Fruit fly (Drosophila melanogaster) whole organism, embryonic: ENCODE measurements around the gene CG14054.

Experiments used
- Blimp-1 ChIP-seq: fragments of 200-800 bp; sonication (Bioruptor generic); optimal IDR thresholded peaks from 3 replicates; lab custom pipeline; 2018; ENCODE audit warnings: missing biosample characterization, missing genetic modification characterization, mild to moderate bottlenecking, moderate library complexity, missing genetic modification reagents
- CG10543 ChIP-seq: fragments of 200-800 bp; sonication (Bioruptor generic); optimal IDR thresholded peaks from 3 replicates; lab custom pipeline; 2017; ENCODE audit warnings: missing biosample characterization, mild to moderate bottlenecking, missing genetic modification characterization, moderate library complexity
- CG11398 ChIP-seq: fragments of 200-800 bp; sonication (Bioruptor generic); optimal IDR thresholded peaks from 2 replicates; lab custom pipeline; 2016; ENCODE audit warnings: missing biosample characterization, missing genetic modification characterization
- CG11695 ChIP-seq: fragments of 200-800 bp; sonication (Bioruptor generic); IDR thresholded peaks from 3 replicates; pipeline ENCODE4 v1.3.6; 2022; ENCODE audit warnings: missing biosample characterization, missing genetic modification characterization
- CG12104 ChIP-seq: fragments of 200-800 bp; sonication (Bioruptor generic); optimal IDR thresholded peaks from 3 replicates; lab custom pipeline; 2016; ENCODE audit warnings: missing biosample characterization, missing genetic modification characterization
- CG12219 ChIP-seq: fragments of 200-800 bp; sonication (Bioruptor generic); optimal IDR thresholded peaks from 3 replicates; lab custom pipeline; 2018; ENCODE audit warnings: missing biosample characterization, mild to moderate bottlenecking, missing genetic modification characterization
- CG13894 ChIP-seq: fragments of 200-800 bp; sonication (Bioruptor generic); optimal IDR thresholded peaks from 3 replicates; lab custom pipeline; 2018; ENCODE audit warnings: missing biosample characterization, mild to moderate bottlenecking, missing genetic modification characterization, moderate library complexity
- CG14441 ChIP-seq: fragments of 200-800 bp; sonication (Bioruptor generic); IDR thresholded peaks from 2 replicates; pipeline ENCODE4 v1.3.6; 2022; ENCODE audit warnings: missing biosample characterization, missing genetic modification characterization
- CG32532 ChIP-seq: fragments of 200-800 bp; sonication (Bioruptor generic); IDR thresholded peaks from 2 replicates; pipeline ENCODE4 v1.3.6; 2022; ENCODE audit warnings: missing biosample characterization, missing genetic modification characterization
- CG34422 ChIP-seq: fragments of 200-800 bp; sonication (Bioruptor generic); IDR thresholded peaks from 3 replicates; pipeline ENCODE4 v1.3.6; 2022; ENCODE audit warnings: missing biosample characterization, missing genetic modification characterization
- CG6254 ChIP-seq: fragments of 200-800 bp; sonication (Bioruptor generic); optimal IDR thresholded peaks from 3 replicates; lab custom pipeline; 2017; ENCODE audit warnings: mild to moderate bottlenecking, missing biosample characterization, missing genetic modification reagents, missing genetic modification characterization
- CG8290 ChIP-seq, 3 experiments: fragments of 200-800 bp; sonication (Bioruptor generic); optimal IDR thresholded peaks; 2 replicates each; lab custom pipeline; 2016 to 2019; ENCODE audit warnings: missing biosample characterization in 3 of 3, missing genetic modification characterization in 3 of 3, mild to moderate bottlenecking in 2 of 3, moderate library complexity in 1 of 3
- CG8359 ChIP-seq: fragments of 200-800 bp; sonication (Bioruptor generic); optimal IDR thresholded peaks from 2 replicates; lab custom pipeline; 2017; ENCODE audit warnings: missing biosample characterization, mild to moderate bottlenecking, missing genetic modification characterization, borderline replicate concordance
- CG8388 ChIP-seq: fragments of 200-800 bp; sonication (Bioruptor generic); optimal IDR thresholded peaks from 2 replicates; lab custom pipeline; 2019; ENCODE audit warnings: missing biosample characterization, mild to moderate bottlenecking, missing genetic modification characterization, moderate library complexity
- Deaf1 ChIP-seq: fragments of 200-800 bp; optimal IDR thresholded peaks from 3 replicates; lab custom pipeline; 2019; ENCODE audit warnings: missing biosample characterization, mild to moderate bottlenecking, missing genetic modification characterization, moderate library complexity
- Drgx ChIP-seq: fragments of 200-800 bp; sonication (Bioruptor generic); IDR thresholded peaks from 2 replicates; pipeline ENCODE4 v1.3.6; 2022; ENCODE audit warnings: missing biosample characterization, missing genetic modification characterization
- Eip74EF ChIP-seq, 2 experiments: fragments of 200-800 bp in 1 of 2; fragments of >200 bp in 1 of 2; sonication (Bioruptor generic) in 1 of 2; optimal IDR thresholded peaks; 2 replicates each; lab custom pipeline; 2017 to 2019; ENCODE audit warnings: missing biosample characterization in 2 of 2, missing genetic modification characterization in 2 of 2, mild to moderate bottlenecking in 1 of 2, moderate library complexity in 1 of 2
- Ets65A ChIP-seq: fragments of 200-800 bp; sonication (Bioruptor generic); peaks from one replicate; lab custom pipeline; 2016; ENCODE audit warnings: missing biosample characterization, missing genetic modification characterization
- Hr51 ChIP-seq, 2 experiments: fragments of 200-800 bp; sonication (Bioruptor generic); optimal IDR thresholded peaks; 2 replicates in 1 of 2; 3 replicates in 1 of 2; lab custom pipeline; 2016 to 2018; ENCODE audit warnings: missing biosample characterization in 2 of 2, missing genetic modification characterization in 2 of 2, mild to moderate bottlenecking in 1 of 2, moderate library complexity in 1 of 2
- Jarid2 ChIP-seq: fragments of 200-800 bp; sonication (Bioruptor generic); optimal IDR thresholded peaks from 3 replicates; lab custom pipeline; 2017; ENCODE audit warnings: mild to moderate bottlenecking, missing biosample characterization, missing genetic modification reagents, missing genetic modification characterization
- Lim3 ChIP-seq: fragments of 200-800 bp; sonication (Bioruptor generic); IDR thresholded peaks from 2 replicates; pipeline ENCODE4 v1.3.6; 2022; ENCODE audit warnings: missing biosample characterization, missing genetic modification characterization
- Med ChIP-seq: fragments of 200-800 bp; sonication (Bioruptor generic); peaks from one replicate; lab custom pipeline; 2016; ENCODE audit warnings: missing biosample characterization, missing genetic modification characterization, mild to moderate bottlenecking, inconsistent platforms, moderate library complexity
- Nf-YB ChIP-seq: fragments of 200-800 bp; sonication (Bioruptor generic); optimal IDR thresholded peaks from 3 replicates; lab custom pipeline; 2019; ENCODE audit warnings: missing biosample characterization, mild to moderate bottlenecking, missing genetic modification characterization, moderate library complexity
- ato ChIP-seq: fragments of 200-800 bp; sonication (Bioruptor generic); IDR thresholded peaks from 2 replicates; pipeline ENCODE4 v1.3.6; 2022; ENCODE audit warnings: missing biosample characterization, missing genetic modification characterization; ENCODE audit not compliant: partially characterized antibody
- cg ChIP-seq: fragments of 200-800 bp; sonication (Bioruptor generic); optimal IDR thresholded peaks from 3 replicates; lab custom pipeline; 2019; ENCODE audit warnings: missing biosample characterization, mild to moderate bottlenecking, missing genetic modification characterization, moderate library complexity
- chinmo ChIP-seq: fragments of 200-800 bp; sonication (Bioruptor generic); IDR thresholded peaks from 4 replicates; pipeline ENCODE4 v1.3.6; 2022; ENCODE audit warnings: missing biosample characterization, missing genetic modification characterization; ENCODE audit not compliant: partially characterized antibody
- chn ChIP-seq: fragments of 200-800 bp; sonication (Bioruptor generic); optimal IDR thresholded peaks from 2 replicates; lab custom pipeline; 2016; ENCODE audit warnings: missing biosample characterization, missing genetic modification characterization
- crol ChIP-seq: fragments of 200-800 bp; sonication (Bioruptor generic); IDR thresholded peaks from 2 replicates; pipeline ENCODE4 v1.3.6; 2022; ENCODE audit warnings: missing biosample characterization, missing genetic modification characterization
- dmrt99B ChIP-seq: fragments of 200-800 bp; sonication (Bioruptor generic); optimal IDR thresholded peaks from 2 replicates; lab custom pipeline; 2018; ENCODE audit warnings: missing biosample characterization, mild to moderate bottlenecking, missing genetic modification characterization, moderate library complexity
- dysf ChIP-seq: fragments of 200-800 bp; sonication (Bioruptor generic); IDR thresholded peaks from 3 replicates; pipeline ENCODE4 v1.3.6; 2022; ENCODE audit warnings: missing biosample characterization, missing genetic modification characterization
- ftz-f1 ChIP-seq: fragments of 200-800 bp; sonication (Bioruptor generic); optimal IDR thresholded peaks from 2 replicates; lab custom pipeline; 2016; ENCODE audit warnings: missing biosample characterization, missing genetic modification characterization
- fu2 ChIP-seq: fragments of 200-800 bp; sonication (Bioruptor generic); optimal IDR thresholded peaks from 2 replicates; lab custom pipeline; 2016; ENCODE audit warnings: missing biosample characterization, missing genetic modification characterization
- kay ChIP-seq: fragments of 200-800 bp; sonication (Bioruptor generic); optimal IDR thresholded peaks from 2 replicates; lab custom pipeline; 2016; ENCODE audit warnings: missing biosample characterization, missing genetic modification characterization
- lab ChIP-seq: fragments of 200-800 bp; sonication (Bioruptor generic); optimal IDR thresholded peaks from 3 replicates; lab custom pipeline; 2017; ENCODE audit warnings: missing biosample characterization, missing genetic modification characterization, mild to moderate bottlenecking, moderate library complexity, missing genetic modification reagents
- lola ChIP-seq, 3 experiments: fragments of >200 bp in 2 of 3; fragments of 200-800 bp in 1 of 3; sonication (Bioruptor generic) in 1 of 3; optimal IDR thresholded peaks; 2 replicates each; lab custom pipeline; 2017 to 2019; ENCODE audit warnings: missing biosample characterization in 3 of 3, missing genetic modification characterization in 3 of 3, mild to moderate bottlenecking in 1 of 3, moderate library complexity in 1 of 3
- pan ChIP-seq, 4 experiments: fragments of >200 bp in 3 of 4; fragments of 200-800 bp in 1 of 4; sonication (Bioruptor generic) in 1 of 4; optimal IDR thresholded peaks in 3 of 4; IDR thresholded peaks in 1 of 4; 2 replicates each; pipeline versions ENCODE4 v1.3.6 to Lab custom; 2017 to 2022; ENCODE audit warnings: missing biosample characterization in 2 of 4, missing genetic modification characterization in 2 of 4, mixed read lengths in 1 of 4
- row ChIP-seq: fragments of 200-800 bp; sonication (Bioruptor generic); IDR thresholded peaks from 3 replicates; pipeline ENCODE4 v1.3.6; 2022; ENCODE audit warnings: missing biosample characterization, missing genetic modification characterization
- sd ChIP-seq: fragments of 200-800 bp; sonication (Bioruptor generic); optimal IDR thresholded peaks from 3 replicates; lab custom pipeline; 2018; ENCODE audit warnings: missing biosample characterization, mild to moderate bottlenecking, missing genetic modification characterization, moderate library complexity
- shn ChIP-seq: fragments of 200-800 bp; sonication (Bioruptor generic); optimal IDR thresholded peaks from 3 replicates; lab custom pipeline; 2016; ENCODE audit warnings: missing biosample characterization, missing genetic modification characterization
- sna ChIP-seq: fragments of 200-800 bp; sonication (Bioruptor generic); IDR thresholded peaks from 2 replicates; pipeline ENCODE4 v1.3.6; 2022; ENCODE audit warnings: missing biosample characterization, missing genetic modification characterization; ENCODE audit not compliant: partially characterized antibody
- sug ChIP-seq: fragments of 200-800 bp; optimal IDR thresholded peaks from 2 replicates; lab custom pipeline; 2019; ENCODE audit warnings: missing biosample characterization, mild to moderate bottlenecking, missing genetic modification characterization, moderate library complexity
- tgo ChIP-seq: fragments of 200-800 bp; sonication (Bioruptor generic); IDR thresholded peaks from 3 replicates; pipeline ENCODE4 v1.3.6; 2022; ENCODE audit warnings: missing biosample characterization, missing genetic modification characterization
- tll ChIP-seq, 2 experiments: fragments of 200-800 bp in 1 of 2; fragments of >200 bp in 1 of 2; sonication (Bioruptor generic) in 1 of 2; optimal IDR thresholded peaks; 2 replicates each; lab custom pipeline; 2017 to 2019; ENCODE audit warnings: missing biosample characterization in 2 of 2, missing genetic modification characterization in 2 of 2, mild to moderate bottlenecking in 1 of 2, moderate library complexity in 1 of 2
- zen2 ChIP-seq: fragments of 200-800 bp; sonication (Bioruptor generic); IDR thresholded peaks from 3 replicates; pipeline ENCODE4 v1.3.6; 2022; ENCODE audit warnings: missing biosample characterization, missing genetic modification characterization; ENCODE audit not compliant: partially characterized antibody

CG14054 gene

dm6 chrX:2094072-2094761 lies 28.1 kb upstream of the CG14054 start, which contains the start of gene csw (continued):
- TF ChIP-seq Hr51 (GFP tag; optimal IDR thresholded peaks at IDR 0.05; lab: Kevin White, UChicago): peak; percentile 4 to 27
- no peak for TF ChIP-seq Jarid2 (GFP tag; lab: Kevin White, UChicago)
- TF ChIP-seq Eip74EF (GFP tag; optimal IDR thresholded peaks at IDR 0.05; lab: Kevin White, UChicago): no peak
- no peak for TF ChIP-seq zen2 (GFP tag; lab: Robert Waterston, UW)
- TF ChIP-seq CG32532 (GFP tag; lab: Robert Waterston, UW): no peak
- peak; percentile 29 for TF ChIP-seq Blimp-1 (GFP tag; lab: Kevin White, UChicago)
- TF ChIP-seq lola (GFP tag; optimal IDR thresholded peaks at IDR 0.05; lab: Kevin White, UChicago): peak in 1 of 3 experiments; percentile 60
- peak; percentile 41 for TF ChIP-seq fu2 (GFP tag; lab: Kevin White, UChicago)
- TF ChIP-seq CG12104 (GFP tag; lab: Kevin White, UChicago): no peak
- TF ChIP-seq, all 482 proteins: peak for 204

DNA sequence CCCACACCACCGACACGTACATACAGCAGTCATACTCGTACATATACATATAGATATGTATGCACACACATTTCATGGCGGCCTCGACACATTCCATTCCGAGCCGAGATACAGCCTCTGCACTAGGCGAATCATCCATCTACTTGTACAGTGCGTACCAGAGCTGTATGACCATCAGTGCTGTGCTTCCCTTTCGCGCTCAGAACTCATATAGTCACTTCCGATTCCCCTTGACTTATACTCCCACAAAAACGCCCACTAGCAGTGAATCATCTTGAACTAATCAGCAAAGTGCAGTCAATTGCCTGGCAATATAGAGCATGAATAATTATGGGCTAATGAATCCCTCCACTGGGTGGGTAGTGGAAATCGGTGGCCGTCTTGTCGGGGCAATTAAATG lies 23.7 kb upstream of the CG14054 start:
- TF ChIP-seq CG10543 (GFP tag; lab: Kevin White, UChicago): peak; percentile 14
- TF ChIP-seq dmrt99B (tag; lab: Kevin White, UChicago): peak; percentile 5
- TF ChIP-seq Med (GFP tag; lab: Kevin White, UChicago): peak; percentile 71
- peak; percentile 80 for TF ChIP-seq CG11695 (GFP tag; lab: Robert Waterston, UW)
- peak; percentile 13 for TF ChIP-seq CG8388
- peak; percentile 28 for TF ChIP-seq cg (GFP tag; lab: Kevin White, UChicago)
- TF ChIP-seq Ets65A (GFP tag; lab: Kevin White, UChicago): no peak
- TF ChIP-seq CG12219: no peak
- no peak for TF ChIP-seq tll (GFP tag; optimal IDR thresholded peaks at IDR 0.05; lab: Kevin White, UChicago)
- no peak for TF ChIP-seq Nf-YB (GFP tag; lab: Kevin White, UChicago)
- TF ChIP-seq sna (GFP tag; lab: Robert Waterston, UW): no peak
- peak; percentile 75 for TF ChIP-seq sd
- no peak for TF ChIP-seq CG6254 (GFP tag; lab: Kevin White, UChicago)
- no peak for TF ChIP-seq CG8359
- peak; percentile 14 for TF ChIP-seq sug (tag; lab: Kevin White, UChicago)
- peak; percentile 26 for TF ChIP-seq kay
- no peak for TF ChIP-seq ato (GFP tag; lab: Robert Waterston, UW)
- 0 out of 4 replicates have a peak, but pooled peaks have one; percentile 19 for TF ChIP-seq chinmo (GFP tag; lab: Robert Waterston, UW)
- TF ChIP-seq dysf: no peak
- peak; percentile 3 for TF ChIP-seq Deaf1
- TF ChIP-seq, all 482 proteins: peak for 11

DNA sequence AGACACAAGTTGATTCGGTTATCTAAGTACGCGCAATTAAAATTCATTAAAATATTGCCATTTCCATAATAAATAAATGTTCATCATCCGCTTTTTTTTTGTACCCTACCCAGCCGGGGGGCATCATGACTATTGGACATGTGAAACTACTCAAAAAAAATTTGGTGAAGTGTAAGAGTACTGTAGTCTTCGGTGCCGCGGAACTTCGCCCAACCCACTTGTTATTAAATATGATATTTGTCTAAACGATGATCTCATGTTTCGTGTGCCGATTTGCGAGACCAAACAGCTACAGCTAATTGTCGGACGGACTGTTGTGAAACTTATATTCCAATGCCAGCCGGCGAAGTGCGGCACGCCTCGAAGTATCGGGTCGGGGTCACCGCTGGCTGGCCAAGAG lies 22.6 kb upstream of the CG14054 start:
- TF ChIP-seq lab (peak; percentile 40), shn (no peak), CG10543 (GFP tag; lab: Kevin White, UChicago) (no peak), pan (optimal IDR thresholded peaks at IDR 0.05; lab: Kevin White, UChicago) (no peak), pan (GFP tag; optimal IDR thresholded peaks at IDR 0.05 in 1 of 2, IDR thresholded peaks at IDR 0.05 in 1 of 2) (peak in 1 of 2 experiments; percentile 6), Ets65A (GFP tag; lab: Kevin White, UChicago) (peak; percentile 78), Drgx (GFP tag; lab: Robert Waterston, UW) (peak; percentile 37; the same call in 1 of the 2 replicates), ftz-f1 (GFP tag; lab: Kevin White, UChicago) (peak; percentile 26), chn (GFP tag; lab: Kevin White, UChicago) (no peak), CG13894 (tag; lab: Kevin White, UChicago) (no peak), CG11398 (GFP tag; lab: Kevin White, UChicago) (no peak), tgo (GFP tag; lab: Robert Waterston, UW) (peak; percentile 30; the same call in 1 of the 3 replicates), CG14441 (GFP tag; lab: Robert Waterston, UW) (0 out of 2 replicates have a peak, but pooled peaks have one; percentile 19), Lim3 (GFP tag; lab: Robert Waterston, UW) (no peak), CG8290 (GFP tag; optimal IDR thresholded peaks at IDR 0.05; lab: Kevin White, UChicago) (no peak), CG8290 (tag; optimal IDR thresholded peaks at IDR 0.05; lab: Kevin White, UChicago) (no peak), CG34422 (GFP tag; lab: Robert Waterston, UW) (no peak), crol (no peak), row (GFP tag; lab: Robert Waterston, UW) (0 out of 3 replicates have a peak, but pooled peaks have one; percentile 12)
